Fruit fly (Drosophila melanogaster) whole organism, wandering third instar larva: ENCODE results near the gene CG45546.

Experiments used
- Hr78 ChIP-seq: fragments of >200 bp; optimal IDR thresholded peaks from 2 replicates; lab custom pipeline; 2017; ENCODE audit warnings: missing biosample characterization, missing genetic modification characterization
- rgr ChIP-seq: fragments of 200-800 bp; sonication (Bioruptor generic); optimal IDR thresholded peaks from 3 replicates; lab custom pipeline; 2016; ENCODE audit warnings: missing biosample characterization, mild to moderate bottlenecking, missing genetic modification characterization

DNA sequence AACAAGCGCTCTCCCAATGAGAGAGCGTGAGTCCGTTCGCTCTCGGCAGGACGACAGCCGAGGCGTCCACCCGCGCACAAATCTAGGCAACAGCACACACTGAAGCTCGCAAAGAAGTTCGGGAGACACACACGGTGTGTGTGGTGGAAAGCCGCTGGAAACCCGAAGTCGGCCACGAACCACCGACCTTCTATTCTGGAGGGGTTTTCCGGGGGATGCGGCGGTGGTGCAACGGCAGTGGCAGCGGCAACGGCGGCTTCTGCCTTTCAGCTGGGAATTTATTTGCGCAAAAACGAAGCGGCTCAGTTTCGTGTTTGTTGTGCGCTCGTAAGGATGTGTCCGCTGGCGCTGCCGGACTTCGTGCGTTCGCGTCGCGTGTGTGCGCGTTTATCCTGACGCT is 8.2 kb downstream of the CG45546 start, which contains the start of gene Ptp99A:
- TF ChIP-seq rgr (GFP tag; lab: Kevin White, UChicago): no peak
- TF ChIP-seq Hr78 (GFP tag; lab: Kevin White, UChicago): no peak
